Fruit fly (Drosophila melanogaster) whole organism, prepupa: ENCODE data around the gene MED15.
A peak's percentile ranks its signal among the peaks of the same experiment; 100 is the strongest.

Source experiments
- Blimp-1 ChIP-seq: fragments of 200-800 bp; sonication (Bioruptor generic); optimal IDR thresholded peaks from 3 replicates; lab custom pipeline; 2017; ENCODE audit warnings: missing biosample characterization, missing genetic modification characterization, mild to moderate bottlenecking, moderate library complexity, missing genetic modification reagents
- CG10631 ChIP-seq: fragments of 200-800 bp; sonication (Bioruptor generic); optimal IDR thresholded peaks from 2 replicates; lab custom pipeline; 2016; ENCODE audit warnings: missing biosample characterization, missing genetic modification characterization
- CG11294 ChIP-seq: fragments of 200-800 bp; sonication (Bioruptor generic); IDR thresholded peaks from 2 replicates; pipeline ENCODE4 v1.3.6; 2022; ENCODE audit warnings: missing biosample characterization, missing genetic modification characterization
- CG11762 ChIP-seq: fragments of 200-800 bp; sonication (Bioruptor generic); optimal IDR thresholded peaks from 3 replicates; lab custom pipeline; 2016; ENCODE audit warnings: missing biosample characterization, missing genetic modification characterization; ENCODE audit not compliant: insufficient read depth
- CG15336 ChIP-seq: fragments of 200-800 bp; sonication (Bioruptor generic); IDR thresholded peaks from 2 replicates; pipeline ENCODE4 v1.3.6; 2022; ENCODE audit warnings: missing biosample characterization, missing genetic modification characterization
- CG1621 ChIP-seq: fragments of 200-800 bp; sonication (Bioruptor generic); optimal IDR thresholded peaks from 3 replicates; lab custom pipeline; 2018; ENCODE audit warnings: missing biosample characterization, mild to moderate bottlenecking, missing genetic modification characterization
- CG16779 ChIP-seq: fragments of 200-800 bp; sonication (Bioruptor generic); optimal IDR thresholded peaks from 3 replicates; lab custom pipeline; 2017; ENCODE audit warnings: missing biosample characterization, mild to moderate bottlenecking, missing genetic modification characterization
- CG3032 ChIP-seq: fragments of 200-800 bp; optimal IDR thresholded peaks from 2 replicates; lab custom pipeline; 2019; ENCODE audit warnings: missing biosample characterization, mild to moderate bottlenecking, missing genetic modification characterization, moderate library complexity
- CG32006 ChIP-seq: fragments of 200-800 bp; sonication (Bioruptor generic); optimal IDR thresholded peaks from 3 replicates; lab custom pipeline; 2017; ENCODE audit warnings: missing biosample characterization, mild to moderate bottlenecking, missing genetic modification characterization
- CG34406 ChIP-seq: fragments of 200-800 bp; sonication (Bioruptor generic); optimal IDR thresholded peaks from 3 replicates; lab custom pipeline; 2016; ENCODE audit warnings: missing biosample characterization, missing genetic modification characterization
- CG3919 ChIP-seq: fragments of 200-800 bp; sonication (Bioruptor generic); optimal IDR thresholded peaks from 3 replicates; lab custom pipeline; 2016; ENCODE audit warnings: missing biosample characterization, missing genetic modification characterization
- CG4318 ChIP-seq: fragments of 200-800 bp; sonication (Bioruptor generic); optimal IDR thresholded peaks from 3 replicates; lab custom pipeline; 2017; ENCODE audit warnings: missing biosample characterization, mild to moderate bottlenecking, missing genetic modification characterization
- CG6163 ChIP-seq: fragments of 200-800 bp; sonication (Bioruptor generic); IDR thresholded peaks from 3 replicates; pipeline ENCODE4 v1.3.6; 2022; ENCODE audit warnings: missing biosample characterization, missing genetic modification characterization
- CG6792 ChIP-seq: fragments of 200-800 bp; sonication (Bioruptor generic); optimal IDR thresholded peaks from 3 replicates; lab custom pipeline; 2016; ENCODE audit warnings: missing biosample characterization, missing genetic modification characterization
- CG6808 ChIP-seq: fragments of 200-800 bp; sonication (Bioruptor generic); optimal IDR thresholded peaks from 3 replicates; lab custom pipeline; 2017; ENCODE audit warnings: missing biosample characterization, missing genetic modification characterization, mild to moderate bottlenecking, moderate library complexity, missing genetic modification reagents
- CG6854 ChIP-seq: fragments of 200-800 bp; sonication (Bioruptor generic); optimal IDR thresholded peaks from 2 replicates; lab custom pipeline; 2017; ENCODE audit warnings: missing biosample characterization, mild to moderate bottlenecking, missing genetic modification characterization
- CG7368 ChIP-seq: fragments of 200-800 bp; sonication (Bioruptor generic); optimal IDR thresholded peaks from 3 replicates; lab custom pipeline; 2016; ENCODE audit warnings: missing biosample characterization, missing genetic modification characterization
- CG8319 ChIP-seq: fragments of 200-800 bp; sonication (Bioruptor generic); optimal IDR thresholded peaks from 3 replicates; lab custom pipeline; 2016; ENCODE audit warnings: missing biosample characterization, missing genetic modification characterization
- CG8632 ChIP-seq: fragments of 200-800 bp; sonication (Bioruptor generic); optimal IDR thresholded peaks from 3 replicates; lab custom pipeline; 2016; ENCODE audit warnings: missing biosample characterization, missing genetic modification characterization
- CG9139 ChIP-seq: fragments of 200-800 bp; sonication (Bioruptor generic); optimal IDR thresholded peaks from 3 replicates; lab custom pipeline; 2017; ENCODE audit warnings: missing biosample characterization, mild to moderate bottlenecking, missing genetic modification characterization
- Eip75B ChIP-seq: fragments of 200-800 bp; sonication (Bioruptor generic); optimal IDR thresholded peaks from 3 replicates; lab custom pipeline; 2016; ENCODE audit warnings: missing biosample characterization, missing genetic modification characterization
- Eip78C ChIP-seq: fragments of 200-800 bp; sonication (Bioruptor generic); peaks from one replicate; lab custom pipeline; 2016; ENCODE audit warnings: missing biosample characterization, missing genetic modification characterization
- Ets21C ChIP-seq: fragments of 200-800 bp; sonication (Bioruptor generic); optimal IDR thresholded peaks from 3 replicates; lab custom pipeline; 2016; ENCODE audit warnings: missing biosample characterization, missing genetic modification characterization
- Gug ChIP-seq: fragments of 200-800 bp; sonication (Bioruptor generic); IDR thresholded peaks from 2 replicates; pipeline ENCODE4 v1.3.6; 2022; ENCODE audit warnings: missing biosample characterization, missing genetic modification characterization
- Hr38 ChIP-seq: sonication (Bioruptor generic); optimal IDR thresholded peaks from 2 replicates; lab custom pipeline; 2016; ENCODE audit warnings: missing biosample characterization, missing genetic modification characterization
- Hr39 ChIP-seq: fragments of 200-800 bp; sonication (Bioruptor generic); optimal IDR thresholded peaks from 2 replicates; lab custom pipeline; 2016; ENCODE audit warnings: missing biosample characterization, missing genetic modification characterization
- Hr4 ChIP-seq: fragments of 200-800 bp; sonication (Bioruptor generic); optimal IDR thresholded peaks from 3 replicates; lab custom pipeline; 2016; ENCODE audit warnings: missing biosample characterization, missing genetic modification characterization
- Met ChIP-seq: fragments of 200-800 bp; sonication (Bioruptor generic); optimal IDR thresholded peaks from 3 replicates; lab custom pipeline; 2016; ENCODE audit warnings: missing biosample characterization, missing genetic modification characterization
- OdsH ChIP-seq: fragments of 200-800 bp; sonication (Bioruptor generic); optimal IDR thresholded peaks from 3 replicates; lab custom pipeline; 2016; ENCODE audit warnings: missing biosample characterization, missing genetic modification characterization
- Smox ChIP-seq: fragments of 200-800 bp; sonication (Bioruptor generic); optimal IDR thresholded peaks from 3 replicates; lab custom pipeline; 2016; ENCODE audit warnings: missing biosample characterization, missing genetic modification characterization
- Sox102F ChIP-seq: fragments of 200-800 bp; sonication (Bioruptor generic); optimal IDR thresholded peaks from 2 replicates; lab custom pipeline; 2016; ENCODE audit warnings: missing biosample characterization, mild to moderate bottlenecking, missing genetic modification characterization
- Sox14 ChIP-seq: fragments of 200-800 bp; sonication (Bioruptor generic); optimal IDR thresholded peaks from 3 replicates; lab custom pipeline; 2016; ENCODE audit warnings: missing biosample characterization, missing genetic modification characterization
- Sox15 ChIP-seq: fragments of 200-800 bp; sonication (Bioruptor generic); optimal IDR thresholded peaks from 3 replicates; lab custom pipeline; 2016; ENCODE audit warnings: missing biosample characterization, missing genetic modification characterization
- achi ChIP-seq: fragments of 200-800 bp; sonication (Bioruptor generic); optimal IDR thresholded peaks from 3 replicates; lab custom pipeline; 2016; ENCODE audit warnings: missing biosample characterization, missing genetic modification characterization
- acj6 ChIP-seq: fragments of 200-800 bp; sonication (Bioruptor generic); optimal IDR thresholded peaks from 3 replicates; lab custom pipeline; 2016; ENCODE audit warnings: missing biosample characterization, missing genetic modification characterization
- eg ChIP-seq: fragments of 200-800 bp; sonication (Bioruptor generic); IDR thresholded peaks from 3 replicates; pipeline ENCODE4 v1.3.6; 2022; ENCODE audit warnings: missing biosample characterization, missing genetic modification characterization
- esn ChIP-seq: fragments of 200-800 bp; sonication (Bioruptor generic); optimal IDR thresholded peaks from 2 replicates; lab custom pipeline; 2016; ENCODE audit warnings: missing biosample characterization, mild to moderate bottlenecking, missing genetic modification characterization, moderate library complexity
- fd85E ChIP-seq: fragments of 200-800 bp; sonication (Bioruptor generic); optimal IDR thresholded peaks from 3 replicates; lab custom pipeline; 2016; ENCODE audit warnings: missing biosample characterization, missing genetic modification characterization
- fkh ChIP-seq: fragments of 200-800 bp; sonication (Bioruptor generic); optimal IDR thresholded peaks from 3 replicates; lab custom pipeline; 2017; ENCODE audit warnings: missing biosample characterization, mild to moderate bottlenecking, missing genetic modification characterization, moderate library complexity
- lz ChIP-seq: fragments of 200-800 bp; sonication (Bioruptor generic); optimal IDR thresholded peaks from 3 replicates; lab custom pipeline; 2016; ENCODE audit warnings: missing biosample characterization, missing genetic modification characterization
- pdm3 ChIP-seq: fragments of 200-800 bp; sonication (Bioruptor generic); optimal IDR thresholded peaks from 3 replicates; lab custom pipeline; 2016; ENCODE audit warnings: missing biosample characterization, missing genetic modification characterization
- spab ChIP-seq: fragments of 200-800 bp; sonication (Bioruptor generic); optimal IDR thresholded peaks from 2 replicates; lab custom pipeline; 2017; ENCODE audit warnings: missing biosample characterization, mild to moderate bottlenecking, missing genetic modification characterization, missing genetic modification reagents
- ss ChIP-seq, 2 experiments: fragments of 200-800 bp; sonication (Bioruptor generic); optimal IDR thresholded peaks; 2 replicates in 1 of 2; 3 replicates in 1 of 2; lab custom pipeline; 2017 to 2018; ENCODE audit warnings: mild to moderate bottlenecking in 2 of 2, missing biosample characterization in 2 of 2, missing genetic modification characterization in 2 of 2, moderate library complexity in 1 of 2
- svp ChIP-seq: fragments of 200-800 bp; sonication (Bioruptor generic); peaks from one replicate; lab custom pipeline; 2016; ENCODE audit warnings: missing biosample characterization, missing genetic modification characterization
- topi ChIP-seq: fragments of 200-800 bp; sonication (Bioruptor generic); optimal IDR thresholded peaks from 3 replicates; lab custom pipeline; 2016; ENCODE audit warnings: missing biosample characterization, missing genetic modification characterization
- vri ChIP-seq: fragments of 200-800 bp; sonication (Bioruptor generic); optimal IDR thresholded peaks from 3 replicates; lab custom pipeline; 2016; ENCODE audit warnings: missing biosample characterization, mild to moderate bottlenecking, missing genetic modification characterization

The MED15 gene

DNA sequence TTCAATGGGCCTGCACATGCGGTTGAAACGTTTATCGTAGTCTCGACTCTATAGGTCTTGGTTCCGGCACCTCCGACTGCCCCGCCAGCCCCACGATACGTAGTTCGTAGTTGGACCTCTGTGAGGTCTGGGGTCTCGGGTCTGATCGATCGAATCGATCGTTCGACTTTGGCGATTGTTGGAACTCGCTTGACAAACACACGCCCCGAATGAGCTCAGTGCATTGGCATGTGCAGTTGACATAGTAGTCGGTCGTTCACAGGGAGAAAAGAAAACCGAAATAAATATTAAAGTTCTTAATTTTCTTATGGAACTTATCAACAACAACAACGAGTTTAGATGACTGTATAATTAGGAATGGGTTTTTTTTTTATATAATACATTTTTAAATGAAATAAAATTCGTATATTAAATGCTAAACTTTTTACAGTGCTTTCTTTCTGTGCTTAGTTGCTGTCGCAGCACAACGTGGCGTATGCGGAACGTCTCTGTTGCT is 37.5 kb upstream of the MED15 start (continued):
- TF ChIP-seq svp (GFP tag; lab: Kevin White, UChicago) (peak; percentile 79), fd85E (GFP tag; lab: Kevin White, UChicago) (no peak), Gug (GFP tag; lab: Robert Waterston, UW) (peak; percentile 73), Blimp-1 (GFP tag; lab: Kevin White, UChicago) (no peak), acj6 (peak; percentile 61), CG3032 (tag; lab: Kevin White, UChicago) (no peak), vri (GFP tag; lab: Kevin White, UChicago) (no peak), CG11762 (peak; percentile 31)

DNA sequence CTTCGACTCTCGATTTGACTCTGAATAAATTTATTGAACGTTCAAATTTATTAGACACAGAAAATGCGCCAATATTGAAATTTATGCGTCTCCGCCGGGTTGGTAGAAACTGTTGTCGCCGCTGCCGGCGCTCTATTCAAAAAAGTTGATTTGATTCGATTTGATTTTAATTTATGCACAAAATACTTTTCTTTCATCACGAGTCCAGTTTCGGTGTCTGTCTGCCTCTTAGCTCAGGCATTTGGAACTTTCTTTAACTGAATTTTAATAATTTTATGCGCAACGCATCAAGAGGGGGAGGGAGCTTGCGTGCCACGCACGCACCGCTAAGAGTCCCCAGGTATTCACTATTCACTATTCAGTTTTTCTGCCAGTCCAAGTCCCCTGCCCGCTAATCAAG is 35.3 kb upstream of the MED15 start:
- TF ChIP-seq OdsH (GFP tag; lab: Kevin White, UChicago) = no peak
- TF ChIP-seq Gug (GFP tag; lab: Robert Waterston, UW) = no peak
- no peak for TF ChIP-seq fkh (GFP tag; lab: Kevin White, UChicago)
- no peak for TF ChIP-seq topi (GFP tag; lab: Kevin White, UChicago)
- no peak for TF ChIP-seq acj6

DNA sequence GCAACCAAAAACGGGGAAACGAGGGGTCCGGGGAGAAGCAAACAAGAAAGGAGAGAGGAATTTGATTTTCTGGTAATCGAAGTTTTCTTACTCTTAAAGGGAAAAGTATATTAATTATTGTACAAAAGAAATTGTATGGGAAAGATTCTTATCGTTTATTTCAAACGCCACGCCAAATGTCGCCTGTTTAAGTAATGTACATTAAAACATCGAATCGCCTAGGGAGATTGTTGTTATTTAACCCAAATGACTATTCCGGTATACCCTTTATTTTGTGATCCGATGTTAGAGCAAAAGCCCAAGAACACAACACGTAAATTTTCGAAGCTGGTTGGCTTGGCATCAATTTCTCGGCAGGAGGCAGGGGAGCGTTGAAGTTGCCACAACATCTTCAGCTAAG is 33.5 kb upstream of the MED15 start:
- peak; percentile 79 for TF ChIP-seq CG32006 (GFP tag; lab: Kevin White, UChicago)
- peak; percentile 71 to 78 for TF ChIP-seq ss (GFP tag; optimal IDR thresholded peaks at IDR 0.05; lab: Kevin White, UChicago)
- TF ChIP-seq CG8319 (GFP tag; lab: Kevin White, UChicago) = peak; percentile 68
- peak; percentile 78 for TF ChIP-seq CG15336 (GFP tag; lab: Robert Waterston, UW)
- peak; percentile 92 for TF ChIP-seq Smox (GFP tag; lab: Kevin White, UChicago)
- peak; percentile 91 for TF ChIP-seq lz (GFP tag; lab: Kevin White, UChicago)
- TF ChIP-seq pdm3 (GFP tag; lab: Kevin White, UChicago) = peak; percentile 86
- peak; percentile 60 for TF ChIP-seq CG1621 (tag; lab: Kevin White, UChicago)
- TF ChIP-seq Ets21C (GFP tag; lab: Kevin White, UChicago) = peak; percentile 89
- TF ChIP-seq Sox14 (GFP tag; lab: Kevin White, UChicago) = peak; percentile 90
- TF ChIP-seq CG3032 (tag; lab: Kevin White, UChicago) = peak; percentile 92
- peak; percentile 90 for TF ChIP-seq CG10631 (GFP tag; lab: Kevin White, UChicago)
- TF ChIP-seq vri (GFP tag; lab: Kevin White, UChicago) = peak; percentile 91
- peak; percentile 94 for TF ChIP-seq Met (GFP tag; lab: Kevin White, UChicago)
- TF ChIP-seq CG34406 (GFP tag; lab: Kevin White, UChicago) = peak; percentile 78
- peak; percentile 72 for TF ChIP-seq CG7368 (GFP tag; lab: Kevin White, UChicago)
- peak; percentile 73 for TF ChIP-seq eg (GFP tag; lab: Robert Waterston, UW)
- peak; percentile 62 for TF ChIP-seq Hr4
- peak; percentile 84 for TF ChIP-seq spab (GFP tag; lab: Kevin White, UChicago)
- peak; percentile 80 for TF ChIP-seq Blimp-1 (GFP tag; lab: Kevin White, UChicago)
- peak; percentile 88 for TF ChIP-seq acj6
- no peak for TF ChIP-seq fkh (GFP tag; lab: Kevin White, UChicago)
- TF ChIP-seq esn (GFP tag; lab: Kevin White, UChicago) = peak; percentile 95
- TF ChIP-seq CG9139 = peak; percentile 50
- peak; percentile 84 for TF ChIP-seq CG6792 (GFP tag; lab: Kevin White, UChicago)
- peak; percentile 79 for TF ChIP-seq OdsH (GFP tag; lab: Kevin White, UChicago)
- TF ChIP-seq CG11294 = peak; percentile 36; the same call in 1 of the 2 replicates
- peak; percentile 94 for TF ChIP-seq Hr39
- TF ChIP-seq topi (GFP tag; lab: Kevin White, UChicago) = peak; percentile 93
- TF ChIP-seq CG16779 (tag; lab: Kevin White, UChicago) = peak; percentile 51
- TF ChIP-seq CG8632 (GFP tag; lab: Kevin White, UChicago) = peak; percentile 68
- TF ChIP-seq Gug (GFP tag; lab: Robert Waterston, UW) = peak; percentile 35
- peak; percentile 72 for TF ChIP-seq CG6854 (GFP tag; lab: Kevin White, UChicago)
- TF ChIP-seq CG6808 (GFP tag; lab: Kevin White, UChicago) = peak; percentile 88
- TF ChIP-seq Sox15 (GFP tag; lab: Kevin White, UChicago) = peak; percentile 67
- peak; percentile 83 for TF ChIP-seq CG11762
- TF ChIP-seq achi (GFP tag; lab: Kevin White, UChicago) = peak; percentile 84
- TF ChIP-seq CG3919 (GFP tag; lab: Kevin White, UChicago) = peak; percentile 88
- peak; percentile 87 for TF ChIP-seq CG6163 (GFP tag; lab: Robert Waterston, UW)
- TF ChIP-seq Sox102F = peak; percentile 90
- TF ChIP-seq Eip78C = peak; percentile 95
- peak; percentile 34 for TF ChIP-seq CG4318 (GFP tag; lab: Kevin White, UChicago)
- TF ChIP-seq Eip75B = peak; percentile 87
- TF ChIP-seq Hr38 = no peak
